Worm (Caenorhabditis elegans) whole organism, early embryonic: Measurements from ENCODE around the gene fbxa-105.

Experiments
- ama-1 ChIP-seq: fragments of 150-350 bp; optimal IDR thresholded peaks from 2 replicates; lab custom pipeline; 2014
- ceh-13 ChIP-seq: fragments of 200-800 bp; sonication (Bioruptor generic); optimal IDR thresholded peaks from 2 replicates; lab custom pipeline; 2018; ENCODE audit warnings: mild to moderate bottlenecking, missing genetic modification characterization, missing compliant biosample characterization
- ceh-36 ChIP-seq: sonication (generic microtip); optimal IDR thresholded peaks from 2 replicates; lab custom pipeline; 2016; ENCODE audit warnings: missing genetic modification characterization, inconsistent platforms, missing compliant biosample characterization
- flt-1 ChIP-seq: fragments of 200-800 bp; sonication (Bioruptor generic); IDR thresholded peaks from 2 replicates; pipeline ENCODE4 v1.3.6; 2022; ENCODE audit warnings: missing genetic modification characterization, missing compliant biosample characterization
- hmbx-1 ChIP-seq: sonication (generic microtip); optimal IDR thresholded peaks from 2 replicates; lab custom pipeline; 2016; ENCODE audit warnings: mild to moderate bottlenecking, missing genetic modification characterization, missing compliant biosample characterization
- pes-1 ChIP-seq: fragments of 200-800 bp; sonication (Bioruptor generic); IDR thresholded peaks from 2 replicates; pipeline ENCODE4 v1.3.6; 2022; ENCODE audit warnings: missing genetic modification reagents, missing genetic modification characterization, missing compliant biosample characterization
- sea-1 ChIP-seq: fragments of 200-800 bp; sonication (Bioruptor generic); conservative IDR thresholded peaks from 2 replicates; pipeline ENCODE4 v1.3.6; 2022; ENCODE audit warnings: missing genetic modification characterization, missing compliant biosample characterization
- tbx-11 ChIP-seq: fragments of 200-800 bp; sonication (Bioruptor generic); IDR thresholded peaks from 2 replicates; pipeline ENCODE4 v1.3.6; 2022; ENCODE audit warnings: missing genetic modification characterization, missing compliant biosample characterization
- tbx-37 ChIP-seq: fragments of 200-800 bp; sonication (Bioruptor generic); conservative IDR thresholded peaks from 2 replicates; pipeline ENCODE4 v1.3.6; 2022; ENCODE audit warnings: missing genetic modification reagents, missing genetic modification characterization, missing compliant biosample characterization
- tra-4 ChIP-seq: sonication (generic microtip); optimal IDR thresholded peaks from 2 replicates; lab custom pipeline; 2017; ENCODE audit warnings: missing genetic modification characterization, missing compliant biosample characterization

- TF ChIP-seq ama-1 (lab: Kevin White, UChicago) = no peak
- no peak for TF ChIP-seq ceh-13 (GFP tag; lab: Kevin White, UChicago)
- TF ChIP-seq pes-1 = no peak
- no peak for TF ChIP-seq tra-4 (tag; lab: Kevin White, UChicago)
- no peak for TF ChIP-seq tbx-37 (GFP tag; lab: Robert Waterston, UW)
- TF ChIP-seq tbx-11 = no peak
- no peak for TF ChIP-seq flt-1
- TF ChIP-seq hmbx-1 (tag; lab: Kevin White, UChicago) = no peak
- no peak for TF ChIP-seq ceh-36
- TF ChIP-seq sea-1 = no peak
Measured at ce11 chrV:7403501-7403900, 11.7 kb upstream of the fbxa-105 start.
